Fruit fly (Drosophila melanogaster) whole organism, pupa: ENCODE data around the gene Ranbp21.

Experiments
- CG32121 ChIP-seq: fragments of 200-800 bp; sonication (Bioruptor generic); IDR thresholded peaks from 2 replicates; pipeline ENCODE4 v1.3.6; 2022; ENCODE audit warnings: missing biosample characterization, missing genetic modification characterization
- CG8301 ChIP-seq: fragments of 200-800 bp; sonication (Bioruptor generic); optimal IDR thresholded peaks from 2 replicates; lab custom pipeline; 2018; ENCODE audit warnings: missing biosample characterization, mild to moderate bottlenecking, missing genetic modification characterization
- D1 ChIP-seq: fragments of 200-800 bp; sonication (Bioruptor generic); optimal IDR thresholded peaks from 2 replicates; lab custom pipeline; 2018; ENCODE audit warnings: missing biosample characterization, mild to moderate bottlenecking, missing genetic modification characterization, moderate library complexity
- EcR ChIP-seq: fragments of 200-800 bp; sonication (Bioruptor generic); optimal IDR thresholded peaks from 3 replicates; lab custom pipeline; 2019; ENCODE audit warnings: missing biosample characterization, missing genetic modification characterization, mild to moderate bottlenecking, moderate library complexity, missing genetic modification reagents
- Pif1B ChIP-seq: fragments of 200-800 bp; sonication (Bioruptor generic); optimal IDR thresholded peaks from 3 replicates; lab custom pipeline; 2016; ENCODE audit warnings: missing biosample characterization, missing genetic modification characterization
- gl ChIP-seq: fragments of 200-800 bp; sonication (Bioruptor generic); optimal IDR thresholded peaks from 2 replicates; lab custom pipeline; 2018; ENCODE audit warnings: missing biosample characterization, mild to moderate bottlenecking, missing genetic modification characterization

- peak; percentile 25; the same call in 1 of the 2 replicates for TF ChIP-seq CG32121 (GFP tag; lab: Robert Waterston, UW)
- TF ChIP-seq Pif1B (GFP tag; lab: Kevin White, UChicago), result peak; percentile 14
- TF ChIP-seq D1, result no peak
- peak; percentile 28 for TF ChIP-seq EcR (GFP tag; lab: Kevin White, UChicago)
- no peak for TF ChIP-seq gl
- TF ChIP-seq CG8301 (tag; lab: Kevin White, UChicago), result peak; percentile 36
These were observed 14.9 kb upstream of the Ranbp21 start, which contains the start of gene Zw for dm6 chrX:19666991-19667409.
